Worm (Caenorhabditis elegans): ENCODE data around the gene gly-11.

DNA sequence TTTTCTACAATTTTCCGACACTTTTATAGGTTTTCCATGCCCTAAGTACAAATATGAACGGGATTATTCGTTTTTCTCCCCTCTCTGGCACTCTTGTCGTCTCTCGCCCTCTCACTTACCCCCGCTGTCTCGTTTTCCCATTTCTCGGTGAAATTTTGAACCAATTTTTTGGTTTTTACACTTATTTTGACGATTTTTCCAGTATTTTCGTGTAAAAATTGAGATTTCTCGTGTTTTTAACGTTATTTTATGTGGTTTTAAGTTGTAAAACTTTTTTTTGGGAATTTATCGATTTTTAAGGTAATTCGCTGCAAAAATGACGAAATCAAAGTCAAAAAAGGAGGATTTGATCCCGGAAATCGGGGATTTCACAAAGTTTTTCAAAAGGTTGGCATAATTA, 24.4 kb downstream of the gly-11 start, which contains the start of gene Y75B8A.7:
- no peak for TF ChIP-seq nhr-12 (tag; optimal IDR thresholded peaks at IDR 0.05)
- TF ChIP-seq snpc-4 (tag; optimal IDR thresholded peaks at IDR 0.05), result no peak
- no peak for TF ChIP-seq nhr-11 (tag; optimal IDR thresholded peaks at IDR 0.05)
- TF ChIP-seq C34B4.2 (tag; optimal IDR thresholded peaks at IDR 0.05), result no peak
- no peak for TF ChIP-seq nhr-76 (tag; optimal IDR thresholded peaks at IDR 0.05)

Measured in whole organism, L1 larva.